Worm (Caenorhabditis elegans): ENCODE measurements around the gene dod-23.

The dod-23 gene

ce11 chrII:8415035-8415434 lies 16.1 kb upstream of the dod-23 start (continued):
- no peak for TF ChIP-seq K11D2.4 (GFP tag; IDR thresholded peaks at IDR 0.05)

- peak; percentile 0 for TF ChIP-seq nhr-80 (tag; optimal IDR thresholded peaks at IDR 0.05)
- TF ChIP-seq rcor-1 (GFP tag; IDR thresholded peaks at IDR 0.05) = no peak
- TF ChIP-seq ets-4 (GFP tag; optimal IDR thresholded peaks at IDR 0.05) = no peak
- TF ChIP-seq ztf-22 (GFP tag; optimal IDR thresholded peaks at IDR 0.05) = no peak
Observed at ce11 chrII:8412935-8413334, 14.0 kb upstream of the dod-23 start.

DNA sequence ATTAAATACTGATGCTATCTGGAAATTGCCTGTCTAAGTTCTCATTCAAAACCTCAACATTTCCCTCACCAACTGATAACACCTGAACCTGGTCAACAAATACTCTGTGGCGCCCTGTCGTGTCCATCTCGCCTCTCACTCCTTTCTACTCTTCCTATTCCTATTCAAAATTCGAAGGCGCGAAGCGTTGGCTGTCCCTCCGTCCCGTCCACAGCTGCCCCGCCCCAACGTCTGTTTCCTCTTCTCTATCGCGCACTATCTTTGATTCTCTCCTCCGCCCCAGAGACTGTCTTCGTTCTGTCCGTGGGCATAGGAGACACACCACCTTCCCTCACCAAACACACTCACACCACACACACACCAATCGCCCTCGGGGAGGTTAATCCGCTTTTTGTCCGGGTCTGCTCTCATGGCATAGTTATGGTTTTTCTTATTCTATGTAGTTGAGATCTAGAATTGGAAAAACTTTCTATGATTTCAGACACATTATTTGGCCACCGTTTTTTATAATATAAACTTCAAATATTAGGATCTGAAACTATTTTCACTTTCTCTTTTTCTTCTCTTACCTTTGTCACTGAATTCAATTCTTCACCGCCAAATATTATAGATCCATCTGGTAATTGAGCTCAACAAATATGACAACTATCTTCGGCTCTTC lies 13.2 kb upstream of the dod-23 start, which contains the start of gene efl-3:
Gene efl-3 (plus strand): TSS at position 611 of the 661 bp plus-strand sequence.
- TF ChIP-seq nhr-80 (tag; optimal IDR thresholded peaks at IDR 0.05) (peak; percentile 74), lin-35 (GFP tag; optimal IDR thresholded peaks at IDR 0.05) (no peak)

- TF ChIP-seq lin-35 (GFP tag; optimal IDR thresholded peaks at IDR 0.05) (no peak), nfyb-1 (GFP tag; IDR thresholded peaks at IDR 0.05) (no peak), hmg-1.2 (GFP tag; IDR thresholded peaks at IDR 0.05) (no peak), tbp1 (GFP tag; optimal IDR thresholded peaks at IDR 0.05) (no peak), nhr-90 (tag; optimal IDR thresholded peaks at IDR 0.05) (no peak), gei-17 (GFP tag; optimal IDR thresholded peaks at IDR 0.05) (no peak), T26A5.8 (tag; optimal IDR thresholded peaks at IDR 0.05) (no peak), K11D2.4 (GFP tag; IDR thresholded peaks at IDR 0.05) (no peak), F49E8.2 (tag; optimal IDR thresholded peaks at IDR 0.05; ENCODE audit: insufficient read depth) (no peak), dpff-1 (tag; optimal IDR thresholded peaks at IDR 0.05) (no peak), ztf-6 (GFP tag; IDR thresholded peaks at IDR 0.05) (no peak), ceh-91 (GFP tag; IDR thresholded peaks at IDR 0.05) (no peak), C06A6.2 (GFP tag; conservative IDR thresholded peaks at IDR 0.05) (no peak), egl-44 (GFP tag; IDR thresholded peaks at IDR 0.05) (no peak), mel-28 (tag; optimal IDR thresholded peaks at IDR 0.05; ENCODE audit: borderline replicate concordance) (no peak), ceh-100 (GFP tag; IDR thresholded peaks at IDR 0.05) (no peak)
Observed at ce11 chrII:8411002-8411401, 12.0 kb upstream of the dod-23 start.

DNA sequence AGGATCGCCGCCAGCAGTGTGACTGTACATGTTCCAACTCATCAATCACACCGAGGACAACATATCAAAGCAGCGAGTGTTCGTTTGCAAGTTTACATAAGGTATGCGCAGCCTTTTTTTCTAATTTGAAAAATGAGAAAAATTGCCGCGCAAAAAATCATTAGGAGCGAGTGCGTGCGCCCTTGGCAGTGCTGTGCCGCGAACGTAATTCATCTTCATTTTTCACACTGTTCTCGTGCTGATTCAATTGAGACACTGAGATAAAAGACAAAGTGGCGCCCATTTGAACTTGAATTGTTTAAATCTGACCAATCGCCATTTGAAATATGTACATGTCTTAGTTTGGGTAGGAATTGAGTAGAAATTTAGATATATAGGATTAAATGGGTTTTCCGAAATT lies 10.6 kb upstream of the dod-23 start:
- TF ChIP-seq attf-3 (GFP tag; conservative IDR thresholded peaks at IDR 0.05) = no peak

- TF ChIP-seq nhr-80 (tag; optimal IDR thresholded peaks at IDR 0.05) = no peak
- TF ChIP-seq ceh-27 (GFP tag; optimal IDR thresholded peaks at IDR 0.05) = no peak
- TF ChIP-seq xnd-1 (tag; optimal IDR thresholded peaks at IDR 0.05) = no peak
- no peak for TF ChIP-seq madf-6 (GFP tag; IDR thresholded peaks at IDR 0.05)
- TF ChIP-seq ccch-3 (GFP tag; optimal IDR thresholded peaks at IDR 0.05) = no peak
- no peak for TF ChIP-seq Y53G8AR.9 (GFP tag; conservative IDR thresholded peaks at IDR 0.05)
Observed at ce11 chrII:8407491-8407890, 8.5 kb upstream of the dod-23 start, which contains the start of gene sra-13. sra-13 (plus strand) TSS chrII:8407685.

DNA sequence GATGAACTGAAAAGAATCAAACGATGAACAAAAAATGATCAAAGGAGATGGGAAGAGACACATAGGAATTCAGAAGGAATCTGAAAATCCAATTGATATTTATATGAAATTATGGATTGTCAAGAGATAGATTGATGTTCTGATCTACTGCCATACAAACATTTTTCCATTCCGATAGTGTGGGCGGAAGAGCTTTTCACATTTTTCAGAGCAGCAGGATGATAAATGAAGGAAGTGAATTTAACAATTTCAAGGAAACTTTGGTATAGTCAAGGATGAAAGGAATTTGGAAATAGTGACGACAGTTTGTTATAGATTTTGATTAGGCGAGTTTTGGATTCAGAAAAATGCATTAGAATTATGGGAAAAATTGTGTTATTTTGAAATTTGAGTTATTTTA lies 6.3 kb upstream of the dod-23 start, which contains the start of gene ubc-24:
Gene ubc-24 (plus strand): TSS at position 301 of the 400 bp plus-strand sequence.
- no peak for TF ChIP-seq repo-1 (tag; optimal IDR thresholded peaks at IDR 0.05)
- TF ChIP-seq attf-3 (GFP tag; conservative IDR thresholded peaks at IDR 0.05) = no peak
- no peak for TF ChIP-seq nfya-1 (tag; optimal IDR thresholded peaks at IDR 0.05; ENCODE audit: borderline replicate concordance, insufficient read depth)
- TF ChIP-seq Y67H2A.10 (GFP tag; conservative IDR thresholded peaks at IDR 0.05) = no peak
- no peak for TF ChIP-seq F39B2.1 (GFP tag; IDR thresholded peaks at IDR 0.05)
- no peak for TF ChIP-seq aptf-2 (GFP tag; conservative IDR thresholded peaks at IDR 0.05)
- TF ChIP-seq nfya-2 (GFP tag; IDR thresholded peaks at IDR 0.05) = no peak
- TF ChIP-seq snpc-3.4 (tag; optimal IDR thresholded peaks at IDR 0.05) = no peak
- TF ChIP-seq madf-3 (GFP tag; IDR thresholded peaks at IDR 0.05) = no peak
- TF ChIP-seq dpl-1 (GFP tag; optimal IDR thresholded peaks at IDR 0.05) = no peak
- no peak for TF ChIP-seq pbrm-1 (GFP tag; IDR thresholded peaks at IDR 0.05)
- no peak for TF ChIP-seq ceh-79 (tag; optimal IDR thresholded peaks at IDR 0.05)
